Fruit fly (Drosophila melanogaster) whole organism, adult: ENCODE measurements around the gene RunxA.

Experiments
- CG11617 ChIP-seq: fragments of 200-800 bp; sonication (Bioruptor generic); optimal IDR thresholded peaks from 2 replicates; lab custom pipeline; 2017; ENCODE audit warnings: mild to moderate bottlenecking, missing biosample characterization, missing genetic modification reagents, missing genetic modification characterization
- CG12768 ChIP-seq: fragments of 200-800 bp; sonication (Bioruptor generic); optimal IDR thresholded peaks from 2 replicates; lab custom pipeline; 2017; ENCODE audit warnings: missing biosample characterization, missing genetic modification characterization, mild to moderate bottlenecking, moderate library complexity, missing genetic modification reagents
- CG14711 ChIP-seq: fragments of 200-800 bp; sonication (Bioruptor generic); optimal IDR thresholded peaks from 2 replicates; lab custom pipeline; 2018; ENCODE audit warnings: missing biosample characterization, mild to moderate bottlenecking, missing genetic modification characterization, moderate library complexity
- CG1620 ChIP-seq: fragments of 200-800 bp; sonication (Bioruptor generic); optimal IDR thresholded peaks from 2 replicates; lab custom pipeline; 2016; ENCODE audit warnings: missing biosample characterization, missing genetic modification characterization
- CG33017 ChIP-seq: fragments of 200-800 bp; sonication (Bioruptor generic); optimal IDR thresholded peaks from 2 replicates; lab custom pipeline; 2018; ENCODE audit warnings: missing biosample characterization, mild to moderate bottlenecking, missing genetic modification characterization, moderate library complexity
- CG5204 ChIP-seq: fragments of 200-800 bp; sonication (Bioruptor generic); optimal IDR thresholded peaks from 2 replicates; lab custom pipeline; 2016; ENCODE audit warnings: missing biosample characterization, missing genetic modification characterization
- CG7045 ChIP-seq: fragments of 200-800 bp; sonication (Bioruptor generic); optimal IDR thresholded peaks from 2 replicates; lab custom pipeline; 2017; ENCODE audit warnings: missing biosample characterization, mild to moderate bottlenecking, missing genetic modification characterization
- CG7101 ChIP-seq: fragments of 200-800 bp; sonication (Bioruptor generic); optimal IDR thresholded peaks from 2 replicates; lab custom pipeline; 2018; ENCODE audit warnings: missing biosample characterization, mild to moderate bottlenecking, missing genetic modification characterization, moderate library complexity
- Clk ChIP-seq: fragments of 200-800 bp; sonication (Bioruptor generic); optimal IDR thresholded peaks from 2 replicates; lab custom pipeline; 2017; ENCODE audit warnings: missing biosample characterization, missing genetic modification characterization
- Crg-1 ChIP-seq: fragments of 200-800 bp; sonication (Bioruptor generic); optimal IDR thresholded peaks from 2 replicates; lab custom pipeline; 2016; ENCODE audit warnings: missing biosample characterization, missing genetic modification characterization
- Hr96 ChIP-seq: fragments of 200-800 bp; sonication (Bioruptor generic); optimal IDR thresholded peaks from 2 replicates; lab custom pipeline; 2016; ENCODE audit warnings: missing biosample characterization, missing genetic modification characterization
- Mnt ChIP-seq: fragments of 200-800 bp; sonication (Bioruptor generic); optimal IDR thresholded peaks from 2 replicates; lab custom pipeline; 2016; ENCODE audit warnings: missing biosample characterization, mild to moderate bottlenecking, missing genetic modification characterization
- bab1 ChIP-seq: fragments of 200-800 bp; sonication (Bioruptor generic); optimal IDR thresholded peaks from 3 replicates; lab custom pipeline; 2019; ENCODE audit warnings: missing biosample characterization, mild to moderate bottlenecking, missing genetic modification characterization, moderate library complexity
- cic ChIP-seq: fragments of 200-800 bp; sonication (Bioruptor generic); optimal IDR thresholded peaks from 2 replicates; lab custom pipeline; 2017; ENCODE audit warnings: missing biosample characterization, mild to moderate bottlenecking, missing genetic modification characterization, moderate library complexity
- cnc ChIP-seq, 2 experiments: fragments of >200 bp; optimal IDR thresholded peaks; 2 replicates each; lab custom pipeline; 2017
- kay ChIP-seq: fragments of 200-800 bp; sonication (Bioruptor generic); peaks from one replicate; lab custom pipeline; 2016; ENCODE audit warnings: missing biosample characterization, missing genetic modification characterization, borderline replicate concordance
- ovo ChIP-seq: fragments of 200-800 bp; sonication (Bioruptor generic); optimal IDR thresholded peaks from 2 replicates; lab custom pipeline; 2016; ENCODE audit warnings: missing biosample characterization, missing genetic modification characterization
- pad ChIP-seq: fragments of 200-800 bp; sonication (Bioruptor generic); optimal IDR thresholded peaks from 3 replicates; lab custom pipeline; 2017; ENCODE audit warnings: missing biosample characterization, missing genetic modification characterization, mild to moderate bottlenecking, moderate library complexity, missing genetic modification reagents
- tj ChIP-seq: fragments of 200-800 bp; sonication (Bioruptor generic); optimal IDR thresholded peaks from 3 replicates; lab custom pipeline; 2017; ENCODE audit warnings: missing biosample characterization, mild to moderate bottlenecking, missing genetic modification characterization, moderate library complexity
- toe ChIP-seq: fragments of 200-800 bp; sonication (Bioruptor generic); optimal IDR thresholded peaks from 2 replicates; lab custom pipeline; 2016; ENCODE audit warnings: missing biosample characterization, missing genetic modification characterization

The RunxA gene

DNA sequence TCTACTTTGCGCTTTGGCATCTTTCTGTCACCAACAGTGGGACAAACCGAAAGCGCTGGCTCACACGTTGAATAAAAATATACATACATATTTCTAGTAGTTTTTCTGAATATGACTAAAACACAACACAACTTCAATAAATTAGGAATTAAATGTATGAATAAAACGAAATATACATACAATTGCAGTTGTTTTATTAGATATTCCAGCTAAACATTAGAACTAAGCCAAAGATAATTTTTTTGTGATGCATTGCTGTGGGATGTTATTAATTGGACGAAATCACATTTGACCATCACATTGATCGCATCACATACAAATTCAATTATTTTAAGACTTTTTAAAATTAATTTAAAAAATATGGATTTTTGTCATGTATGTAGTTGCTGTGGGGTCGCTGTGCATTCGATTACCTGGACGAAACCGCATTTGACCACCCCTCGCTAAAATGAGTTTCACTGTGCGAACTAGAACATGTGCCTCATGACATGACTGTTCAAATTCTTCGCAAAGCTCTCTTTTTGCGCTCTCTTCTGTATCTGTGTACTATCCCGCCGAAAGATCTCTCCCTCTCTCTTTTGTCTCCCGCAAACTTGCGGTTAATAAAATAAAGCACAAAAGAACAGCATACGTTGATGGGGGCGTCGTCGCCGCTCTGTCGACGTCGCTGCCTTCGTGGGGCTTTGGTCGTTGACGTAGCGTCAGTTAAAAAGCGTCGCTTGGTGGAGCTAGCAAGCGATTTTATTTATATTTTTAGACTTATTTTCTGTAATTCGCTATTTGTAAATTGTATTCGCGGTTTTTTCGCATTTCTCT is 33.2 kb upstream of the RunxA start, which contains the start of gene Cyp6v1:
Gene Cyp6v1 (plus strand): TSS at position 588 of the 816 bp plus-strand sequence.
- TF ChIP-seq bab1 (GFP tag; lab: Kevin White, UChicago), result peak; percentile 28
- TF ChIP-seq cic (GFP tag; lab: Kevin White, UChicago), result no peak
- TF ChIP-seq CG33017 (tag; lab: Kevin White, UChicago), result no peak
- TF ChIP-seq toe (GFP tag; lab: Kevin White, UChicago), result peak; percentile 63
- peak; percentile 85 for TF ChIP-seq CG11617
- TF ChIP-seq ovo (GFP tag; lab: Kevin White, UChicago), result peak; percentile 59
- peak; percentile 44 for TF ChIP-seq Clk (GFP tag; lab: Kevin White, UChicago)
- peak; percentile 53 for TF ChIP-seq CG5204 (GFP tag; lab: Kevin White, UChicago)
- TF ChIP-seq kay (GFP tag; lab: Kevin White, UChicago), result peak; percentile 85
- peak; percentile 41 for TF ChIP-seq CG14711 (tag; lab: Kevin White, UChicago)
- TF ChIP-seq tj (GFP tag; lab: Kevin White, UChicago), result peak; percentile 57
- TF ChIP-seq Crg-1 (GFP tag; lab: Kevin White, UChicago), result peak; percentile 25
- TF ChIP-seq CG7101 (tag; lab: Kevin White, UChicago), result peak; percentile 57
- peak; percentile 39 for TF ChIP-seq CG1620 (GFP tag; lab: Kevin White, UChicago)
- TF ChIP-seq pad (GFP tag; lab: Kevin White, UChicago), result peak; percentile 72
- peak; percentile 85 to 87 for TF ChIP-seq cnc (optimal IDR thresholded peaks at IDR 0.05; lab: Kevin White, UChicago)
- TF ChIP-seq Hr96 (GFP tag; lab: Kevin White, UChicago), result peak; percentile 60
- peak; percentile 43 for TF ChIP-seq CG12768 (GFP tag; lab: Kevin White, UChicago)
- TF ChIP-seq Mnt (GFP tag; lab: Kevin White, UChicago), result peak; percentile 51
- TF ChIP-seq CG7045, result peak; percentile 62

DNA sequence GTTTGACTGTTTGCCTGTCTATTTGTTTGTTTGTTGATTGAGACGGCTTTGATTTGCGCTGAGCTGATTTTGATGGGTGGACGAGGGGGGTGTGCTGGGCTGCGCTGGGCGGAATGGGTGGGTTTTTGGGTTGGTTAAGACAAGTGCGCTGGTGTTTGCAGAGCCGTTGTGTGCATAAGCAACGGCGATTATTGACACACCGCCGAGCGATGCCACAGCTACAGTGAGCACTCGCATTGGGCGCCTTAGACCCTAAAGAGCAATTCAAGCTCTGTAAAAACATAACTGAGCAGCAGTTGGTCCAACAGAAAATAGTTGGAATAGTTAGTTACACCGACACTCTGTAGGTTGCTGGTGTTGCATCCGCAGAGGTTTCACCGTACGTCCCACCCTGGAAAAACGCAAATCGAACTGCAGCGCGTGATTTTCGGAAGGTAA is 31.4 kb upstream of the RunxA start:
- no peak for TF ChIP-seq kay (GFP tag; lab: Kevin White, UChicago)
- TF ChIP-seq CG14711 (tag; lab: Kevin White, UChicago), result peak; percentile 18
- TF ChIP-seq Mnt (GFP tag; lab: Kevin White, UChicago), result no peak
- TF ChIP-seq ovo (GFP tag; lab: Kevin White, UChicago), result no peak
- TF ChIP-seq CG1620 (GFP tag; lab: Kevin White, UChicago), result no peak
- no peak for TF ChIP-seq tj (GFP tag; lab: Kevin White, UChicago)
- no peak for TF ChIP-seq Hr96 (GFP tag; lab: Kevin White, UChicago)
- TF ChIP-seq cic (GFP tag; lab: Kevin White, UChicago), result no peak
- no peak for TF ChIP-seq CG12768 (GFP tag; lab: Kevin White, UChicago)
- TF ChIP-seq Crg-1 (GFP tag; lab: Kevin White, UChicago), result no peak
- no peak for TF ChIP-seq Clk (GFP tag; lab: Kevin White, UChicago)
- TF ChIP-seq toe (GFP tag; lab: Kevin White, UChicago), result no peak
- TF ChIP-seq pad (GFP tag; lab: Kevin White, UChicago), result no peak
- no peak for TF ChIP-seq CG11617
- no peak for TF ChIP-seq cnc (optimal IDR thresholded peaks at IDR 0.05; lab: Kevin White, UChicago)
- TF ChIP-seq CG7101 (tag; lab: Kevin White, UChicago), result peak; percentile 13
- peak; percentile 2 for TF ChIP-seq bab1 (GFP tag; lab: Kevin White, UChicago)

DNA sequence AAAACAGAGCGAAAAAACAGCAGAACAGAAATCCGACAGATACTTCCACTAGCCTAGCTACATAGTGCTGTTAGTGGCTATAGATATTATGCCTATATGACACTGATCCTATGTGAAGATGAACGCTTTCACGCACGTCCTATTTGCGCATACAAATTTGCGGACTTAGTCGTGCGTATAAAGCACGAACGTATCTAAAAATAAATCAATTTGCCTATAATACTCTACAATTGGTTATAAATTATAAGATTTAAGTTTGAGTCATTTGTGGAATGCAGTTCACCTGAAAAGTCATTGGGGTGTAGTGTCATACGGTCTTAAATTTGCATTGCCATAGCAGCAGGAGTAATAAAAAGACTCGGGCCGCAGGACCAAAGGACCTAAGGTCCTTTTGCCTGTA is 28.8 kb upstream of the RunxA start:
- TF ChIP-seq CG1620 (GFP tag; lab: Kevin White, UChicago), result no peak
- TF ChIP-seq bab1 (GFP tag; lab: Kevin White, UChicago), result no peak
- no peak for TF ChIP-seq Clk (GFP tag; lab: Kevin White, UChicago)
- TF ChIP-seq ovo (GFP tag; lab: Kevin White, UChicago), result no peak
- no peak for TF ChIP-seq cnc (optimal IDR thresholded peaks at IDR 0.05; lab: Kevin White, UChicago)
- TF ChIP-seq tj (GFP tag; lab: Kevin White, UChicago), result no peak

DNA sequence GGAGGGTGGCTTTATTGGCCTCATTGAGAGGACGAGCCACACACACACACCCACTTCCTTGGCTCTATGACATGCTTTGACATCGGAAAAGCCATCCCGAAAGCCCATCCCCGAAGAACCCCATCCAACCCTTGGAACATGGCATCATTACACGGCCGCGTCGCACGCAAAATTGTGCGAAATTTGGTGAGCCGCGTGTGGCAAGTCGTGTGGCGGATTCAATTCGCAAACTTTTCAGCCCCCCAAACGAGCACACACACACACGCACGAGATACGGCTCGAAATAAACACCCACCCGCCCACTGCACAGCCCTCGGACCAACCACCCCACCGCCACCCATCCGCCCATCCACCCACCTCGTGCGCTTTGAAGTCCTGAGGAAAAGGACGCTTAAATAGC is 22.6 kb upstream of the RunxA start:
- TF ChIP-seq Clk (GFP tag; lab: Kevin White, UChicago) (no peak), CG7101 (tag; lab: Kevin White, UChicago) (no peak), CG1620 (GFP tag; lab: Kevin White, UChicago) (no peak), CG5204 (GFP tag; lab: Kevin White, UChicago) (no peak), Hr96 (GFP tag; lab: Kevin White, UChicago) (no peak), bab1 (GFP tag; lab: Kevin White, UChicago) (no peak), cic (GFP tag; lab: Kevin White, UChicago) (no peak), CG11617 (no peak), CG33017 (tag; lab: Kevin White, UChicago) (no peak), CG12768 (GFP tag; lab: Kevin White, UChicago) (no peak), ovo (GFP tag; lab: Kevin White, UChicago) (no peak), CG7045 (no peak), CG14711 (tag; lab: Kevin White, UChicago) (no peak), cnc (optimal IDR thresholded peaks at IDR 0.05; lab: Kevin White, UChicago) (no peak), Crg-1 (GFP tag; lab: Kevin White, UChicago) (no peak), pad (GFP tag; lab: Kevin White, UChicago) (no peak), kay (GFP tag; lab: Kevin White, UChicago) (no peak)

DNA sequence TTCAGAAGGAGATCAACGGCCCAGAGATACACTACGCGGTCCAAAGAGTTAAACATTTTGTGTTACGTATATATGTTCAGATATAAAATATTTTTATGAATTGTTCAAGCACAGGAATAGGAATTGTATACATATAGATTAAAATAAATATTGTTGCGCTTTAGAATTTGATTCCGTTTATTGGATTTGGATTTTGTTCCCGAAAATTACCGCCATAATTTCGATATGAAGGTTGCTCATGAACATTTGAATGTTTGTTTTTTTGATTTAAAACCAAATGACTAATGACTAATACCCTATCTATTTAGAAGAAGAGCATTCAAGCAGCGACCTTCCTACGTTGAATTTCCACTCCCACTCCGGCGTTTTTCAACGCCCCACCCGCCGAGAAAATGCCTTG is 20.4 kb upstream of the RunxA start:
- TF ChIP-seq CG33017 (tag; lab: Kevin White, UChicago), result no peak
- no peak for TF ChIP-seq cic (GFP tag; lab: Kevin White, UChicago)
- TF ChIP-seq kay (GFP tag; lab: Kevin White, UChicago), result no peak
- TF ChIP-seq CG11617, result no peak
- no peak for TF ChIP-seq CG5204 (GFP tag; lab: Kevin White, UChicago)
- TF ChIP-seq tj (GFP tag; lab: Kevin White, UChicago), result no peak
- no peak for TF ChIP-seq ovo (GFP tag; lab: Kevin White, UChicago)
- no peak for TF ChIP-seq CG7101 (tag; lab: Kevin White, UChicago)
- TF ChIP-seq CG14711 (tag; lab: Kevin White, UChicago), result no peak
- TF ChIP-seq Mnt (GFP tag; lab: Kevin White, UChicago), result no peak
- no peak for TF ChIP-seq cnc (optimal IDR thresholded peaks at IDR 0.05; lab: Kevin White, UChicago)
- TF ChIP-seq toe (GFP tag; lab: Kevin White, UChicago), result no peak
- TF ChIP-seq CG12768 (GFP tag; lab: Kevin White, UChicago), result no peak
- TF ChIP-seq Clk (GFP tag; lab: Kevin White, UChicago), result no peak
- TF ChIP-seq Hr96 (GFP tag; lab: Kevin White, UChicago), result no peak
